Worm (Caenorhabditis elegans) whole organism, early embryonic: ENCODE measurements around the gene C28D4.7.

Experiments
- B0310.2 ChIP-seq: sonication (generic microtip); optimal IDR thresholded peaks from 2 replicates; lab custom pipeline; 2016; ENCODE audit warnings: mild to moderate bottlenecking, missing genetic modification characterization, missing compliant biosample characterization
- F13C5.2 ChIP-seq: sonication (generic microtip); optimal IDR thresholded peaks from 2 replicates; lab custom pipeline; 2017; ENCODE audit warnings: mild to moderate bottlenecking, missing genetic modification characterization, inconsistent platforms, missing compliant biosample characterization
- aly-1 ChIP-seq: sonication (generic microtip); optimal IDR thresholded peaks from 2 replicates; lab custom pipeline; 2016; ENCODE audit warnings: missing genetic modification characterization, missing compliant biosample characterization
- ama-1 ChIP-seq: fragments of 150-350 bp; optimal IDR thresholded peaks from 2 replicates; lab custom pipeline; 2014
- ceh-36 ChIP-seq: sonication (generic microtip); optimal IDR thresholded peaks from 2 replicates; lab custom pipeline; 2016; ENCODE audit warnings: missing genetic modification characterization, inconsistent platforms, missing compliant biosample characterization
- ets-7 ChIP-seq: sonication (generic microtip); optimal IDR thresholded peaks from 2 replicates; lab custom pipeline; 2016; ENCODE audit warnings: missing genotype, missing genetic modification characterization, missing compliant biosample characterization
- flt-1 ChIP-seq: fragments of 200-800 bp; sonication (Bioruptor generic); IDR thresholded peaks from 2 replicates; pipeline ENCODE4 v1.3.6; 2022; ENCODE audit warnings: missing genetic modification characterization, missing compliant biosample characterization
- hmbx-1 ChIP-seq: sonication (generic microtip); optimal IDR thresholded peaks from 2 replicates; lab custom pipeline; 2016; ENCODE audit warnings: mild to moderate bottlenecking, missing genetic modification characterization, missing compliant biosample characterization
- hmg-4 ChIP-seq: fragments of 200-800 bp; sonication (Bioruptor generic); optimal IDR thresholded peaks from 2 replicates; lab custom pipeline; 2018; ENCODE audit warnings: mild to moderate bottlenecking, missing genetic modification characterization, missing compliant biosample characterization
- hnd-1 ChIP-seq: sonication (generic microtip); optimal IDR thresholded peaks from 2 replicates; lab custom pipeline; 2016; ENCODE audit warnings: missing genetic modification characterization, missing compliant biosample characterization
- pes-1 ChIP-seq: fragments of 200-800 bp; sonication (Bioruptor generic); IDR thresholded peaks from 2 replicates; pipeline ENCODE4 v1.3.6; 2022; ENCODE audit warnings: missing genetic modification reagents, missing genetic modification characterization, missing compliant biosample characterization
- scrt-1 ChIP-seq: fragments of 200-800 bp; sonication (Bioruptor generic); IDR thresholded peaks from 2 replicates; pipeline ENCODE4 v1.3.6; 2022; ENCODE audit warnings: missing genetic modification characterization, missing compliant biosample characterization
- sea-1 ChIP-seq: fragments of 200-800 bp; sonication (Bioruptor generic); conservative IDR thresholded peaks from 2 replicates; pipeline ENCODE4 v1.3.6; 2022; ENCODE audit warnings: missing genetic modification characterization, missing compliant biosample characterization
- tbx-37 ChIP-seq: fragments of 200-800 bp; sonication (Bioruptor generic); conservative IDR thresholded peaks from 2 replicates; pipeline ENCODE4 v1.3.6; 2022; ENCODE audit warnings: missing genetic modification reagents, missing genetic modification characterization, missing compliant biosample characterization
- tra-4 ChIP-seq: sonication (generic microtip); optimal IDR thresholded peaks from 2 replicates; lab custom pipeline; 2017; ENCODE audit warnings: missing genetic modification characterization, missing compliant biosample characterization

The C28D4.7 gene

ce11 chrIV:9697869-9698268, 45.1 kb downstream of the C28D4.7 start:
- TF ChIP-seq hmg-4 (no peak), B0310.2 (no peak), F13C5.2 (tag; lab: Kevin White, UChicago) (no peak), aly-1 (tag; lab: Kevin White, UChicago) (no peak), ceh-36 (tag; lab: Kevin White, UChicago) (no peak), pes-1 (GFP tag; lab: Robert Waterston, UW) (no peak), hmbx-1 (tag; lab: Kevin White, UChicago) (no peak), sea-1 (GFP tag; lab: Robert Waterston, UW) (no peak), flt-1 (GFP tag; lab: Robert Waterston, UW) (no peak), ama-1 (no peak), ets-7 (tag; lab: Kevin White, UChicago) (no peak), tra-4 (tag; lab: Kevin White, UChicago) (no peak), tbx-37 (GFP tag; lab: Robert Waterston, UW) (no peak), scrt-1 (no peak)

- TF ChIP-seq hmbx-1 (tag; lab: Kevin White, UChicago): no peak
Measured at ce11 chrIV:9696513-9696912, 46.4 kb downstream of the C28D4.7 start.

ce11 chrIV:9692874-9693273, 50.1 kb downstream of the C28D4.7 start, which contains the start of gene twk-9:
Gene twk-9, plus strand, starts transcription at chrIV:9693174.
- TF ChIP-seq hnd-1 (tag; lab: Kevin White, UChicago) (no peak), ama-1 (no peak)
